Worm (Caenorhabditis elegans): ENCODE data around the gene pyt-1.

- TF ChIP-seq vab-7 (GFP tag; IDR thresholded peaks at IDR 0.05) = no peak
- TF ChIP-seq ceh-82 (tag; optimal IDR thresholded peaks at IDR 0.05) = no peak
- TF ChIP-seq ZK546.5 (tag; optimal IDR thresholded peaks at IDR 0.05) = no peak
- TF ChIP-seq lin-13 (GFP tag; optimal IDR thresholded peaks at IDR 0.05) = no peak
- TF ChIP-seq zag-1 (tag; optimal IDR thresholded peaks at IDR 0.05) = no peak
- TF ChIP-seq F26F4.8 (GFP tag; conservative IDR thresholded peaks at IDR 0.05) = no peak
- TF ChIP-seq cey-2 (tag; optimal IDR thresholded peaks at IDR 0.05; ENCODE audit: borderline replicate concordance, insufficient read depth) = no peak
- no peak for TF ChIP-seq lsy-2 (tag; optimal IDR thresholded peaks at IDR 0.05)
- no peak for TF ChIP-seq php-3 (GFP tag; IDR thresholded peaks at IDR 0.05)
- no peak for TF ChIP-seq nhr-237 (tag; optimal IDR thresholded peaks at IDR 0.05)
- no peak for TF ChIP-seq lim-7 (GFP tag; IDR thresholded peaks at IDR 0.05)
- no peak for TF ChIP-seq daf-19 (GFP tag; conservative IDR thresholded peaks at IDR 0.05)
Measured at ce11 chrV:10260460-10260859, 31.3 kb upstream of the pyt-1 start, which contains the start of gene sri-18.
